Worm (Caenorhabditis elegans) whole organism, early embryonic: ENCODE results near the gene lips-1.
A peak's percentile ranks its signal among the peaks of the same experiment; 100 is the strongest.

Experiments
- B0310.2 ChIP-seq: sonication (generic microtip); optimal IDR thresholded peaks from 2 replicates; lab custom pipeline; 2016; ENCODE audit warnings: mild to moderate bottlenecking, missing genetic modification characterization, missing compliant biosample characterization
- F13C5.2 ChIP-seq: sonication (generic microtip); optimal IDR thresholded peaks from 2 replicates; lab custom pipeline; 2017; ENCODE audit warnings: mild to moderate bottlenecking, missing genetic modification characterization, inconsistent platforms, missing compliant biosample characterization
- aly-1 ChIP-seq: sonication (generic microtip); optimal IDR thresholded peaks from 2 replicates; lab custom pipeline; 2016; ENCODE audit warnings: missing genetic modification characterization, missing compliant biosample characterization
- ama-1 ChIP-seq: fragments of 150-350 bp; optimal IDR thresholded peaks from 2 replicates; lab custom pipeline; 2014
- ceh-13 ChIP-seq: fragments of 200-800 bp; sonication (Bioruptor generic); optimal IDR thresholded peaks from 2 replicates; lab custom pipeline; 2018; ENCODE audit warnings: mild to moderate bottlenecking, missing genetic modification characterization, missing compliant biosample characterization
- ceh-36 ChIP-seq: sonication (generic microtip); optimal IDR thresholded peaks from 2 replicates; lab custom pipeline; 2016; ENCODE audit warnings: missing genetic modification characterization, inconsistent platforms, missing compliant biosample characterization
- ets-7 ChIP-seq: sonication (generic microtip); optimal IDR thresholded peaks from 2 replicates; lab custom pipeline; 2016; ENCODE audit warnings: missing genotype, missing genetic modification characterization, missing compliant biosample characterization
- flt-1 ChIP-seq: fragments of 200-800 bp; sonication (Bioruptor generic); IDR thresholded peaks from 2 replicates; pipeline ENCODE4 v1.3.6; 2022; ENCODE audit warnings: missing genetic modification characterization, missing compliant biosample characterization
- hmbx-1 ChIP-seq: sonication (generic microtip); optimal IDR thresholded peaks from 2 replicates; lab custom pipeline; 2016; ENCODE audit warnings: mild to moderate bottlenecking, missing genetic modification characterization, missing compliant biosample characterization
- hmg-4 ChIP-seq: fragments of 200-800 bp; sonication (Bioruptor generic); optimal IDR thresholded peaks from 2 replicates; lab custom pipeline; 2018; ENCODE audit warnings: mild to moderate bottlenecking, missing genetic modification characterization, missing compliant biosample characterization
- hnd-1 ChIP-seq: sonication (generic microtip); optimal IDR thresholded peaks from 2 replicates; lab custom pipeline; 2016; ENCODE audit warnings: missing genetic modification characterization, missing compliant biosample characterization
- pes-1 ChIP-seq: fragments of 200-800 bp; sonication (Bioruptor generic); IDR thresholded peaks from 2 replicates; pipeline ENCODE4 v1.3.6; 2022; ENCODE audit warnings: missing genetic modification reagents, missing genetic modification characterization, missing compliant biosample characterization
- scrt-1 ChIP-seq: fragments of 200-800 bp; sonication (Bioruptor generic); IDR thresholded peaks from 2 replicates; pipeline ENCODE4 v1.3.6; 2022; ENCODE audit warnings: missing genetic modification characterization, missing compliant biosample characterization
- sea-1 ChIP-seq: fragments of 200-800 bp; sonication (Bioruptor generic); conservative IDR thresholded peaks from 2 replicates; pipeline ENCODE4 v1.3.6; 2022; ENCODE audit warnings: missing genetic modification characterization, missing compliant biosample characterization
- tbx-11 ChIP-seq: fragments of 200-800 bp; sonication (Bioruptor generic); IDR thresholded peaks from 2 replicates; pipeline ENCODE4 v1.3.6; 2022; ENCODE audit warnings: missing genetic modification characterization, missing compliant biosample characterization
- tbx-37 ChIP-seq: fragments of 200-800 bp; sonication (Bioruptor generic); conservative IDR thresholded peaks from 2 replicates; pipeline ENCODE4 v1.3.6; 2022; ENCODE audit warnings: missing genetic modification reagents, missing genetic modification characterization, missing compliant biosample characterization
- tra-4 ChIP-seq: sonication (generic microtip); optimal IDR thresholded peaks from 2 replicates; lab custom pipeline; 2017; ENCODE audit warnings: missing genetic modification characterization, missing compliant biosample characterization

lips-1 gene

ce11 chrX:12510148-12510785, 17.7 kb downstream of the lips-1 start:
- peak; percentile 44 for TF ChIP-seq aly-1 (tag; lab: Kevin White, UChicago)
- TF ChIP-seq hmg-4 (GFP tag; lab: Kevin White, UChicago) = peak; percentile 80
- no peak for TF ChIP-seq ama-1
- TF ChIP-seq ets-7 = peak; percentile 24
- TF ChIP-seq scrt-1 (GFP tag; lab: Robert Waterston, UW) = no peak
- peak; percentile 14 for TF ChIP-seq hmbx-1 (tag; lab: Kevin White, UChicago)

- no peak for TF ChIP-seq tbx-11 (GFP tag; lab: Robert Waterston, UW)
- no peak for TF ChIP-seq F13C5.2 (tag; lab: Kevin White, UChicago)
- no peak for TF ChIP-seq aly-1 (tag; lab: Kevin White, UChicago)
- peak; percentile 12 for TF ChIP-seq hmg-4 (GFP tag; lab: Kevin White, UChicago)
- TF ChIP-seq ceh-36 = no peak
Observed at ce11 chrX:12511384-12512007, 18.9 kb downstream of the lips-1 start.

- TF ChIP-seq tbx-37 (GFP tag; lab: Robert Waterston, UW) (no peak), tbx-11 (GFP tag; lab: Robert Waterston, UW) (no peak), sea-1 (no peak), B0310.2 (tag; lab: Kevin White, UChicago) (no peak), ceh-13 (no peak), F13C5.2 (tag; lab: Kevin White, UChicago) (no peak), ceh-36 (no peak), pes-1 (GFP tag; lab: Robert Waterston, UW) (no peak), tra-4 (no peak), hmbx-1 (tag; lab: Kevin White, UChicago) (no peak)
Observed at ce11 chrX:12512472-12513137, 20.0 kb downstream of the lips-1 start.

ce11 chrX:12513415-12513814, 20.8 kb downstream of the lips-1 start:
- TF ChIP-seq tbx-11 (GFP tag; lab: Robert Waterston, UW) = no peak

ce11 chrX:12515596-12516481, 23.3 kb downstream of the lips-1 start:
- TF ChIP-seq ceh-36 = no peak
- no peak for TF ChIP-seq B0310.2 (tag; lab: Kevin White, UChicago)
- no peak for TF ChIP-seq pes-1 (GFP tag; lab: Robert Waterston, UW)
- TF ChIP-seq scrt-1 (GFP tag; lab: Robert Waterston, UW) = no peak
- TF ChIP-seq tbx-11 (GFP tag; lab: Robert Waterston, UW) = no peak
- no peak for TF ChIP-seq F13C5.2 (tag; lab: Kevin White, UChicago)
- TF ChIP-seq hmg-4 (GFP tag; lab: Kevin White, UChicago) = no peak
- TF ChIP-seq flt-1 (GFP tag; lab: Robert Waterston, UW) = no peak
- TF ChIP-seq ceh-13 = no peak
- no peak for TF ChIP-seq hnd-1 (tag; lab: Kevin White, UChicago)
- no peak for TF ChIP-seq ets-7
- TF ChIP-seq sea-1 = no peak
- no peak for TF ChIP-seq aly-1 (tag; lab: Kevin White, UChicago)
- no peak for TF ChIP-seq tbx-37 (GFP tag; lab: Robert Waterston, UW)

- TF ChIP-seq hmg-4 (GFP tag; lab: Kevin White, UChicago) (no peak), ama-1 (no peak), sea-1 (no peak), scrt-1 (GFP tag; lab: Robert Waterston, UW) (no peak), hnd-1 (tag; lab: Kevin White, UChicago) (no peak), F13C5.2 (tag; lab: Kevin White, UChicago) (no peak), aly-1 (tag; lab: Kevin White, UChicago) (no peak), flt-1 (GFP tag; lab: Robert Waterston, UW) (no peak), tbx-11 (GFP tag; lab: Robert Waterston, UW) (no peak), tbx-37 (GFP tag; lab: Robert Waterston, UW) (no peak), pes-1 (GFP tag; lab: Robert Waterston, UW) (no peak), B0310.2 (tag; lab: Kevin White, UChicago) (no peak), ceh-13 (no peak), hmbx-1 (tag; lab: Kevin White, UChicago) (no peak), ceh-36 (no peak), ets-7 (no peak), tra-4 (no peak)
Observed at ce11 chrX:12516482-12516826, 23.9 kb downstream of the lips-1 start.

ce11 chrX:12517307-12517706, 24.7 kb downstream of the lips-1 start:
- TF ChIP-seq scrt-1 (GFP tag; lab: Robert Waterston, UW) = no peak
- no peak for TF ChIP-seq B0310.2 (tag; lab: Kevin White, UChicago)
- no peak for TF ChIP-seq aly-1 (tag; lab: Kevin White, UChicago)
- TF ChIP-seq hmbx-1 (tag; lab: Kevin White, UChicago) = no peak
- TF ChIP-seq hnd-1 (tag; lab: Kevin White, UChicago) = no peak
- no peak for TF ChIP-seq ets-7
- TF ChIP-seq flt-1 (GFP tag; lab: Robert Waterston, UW) = no peak
- TF ChIP-seq hmg-4 (GFP tag; lab: Kevin White, UChicago) = no peak
- no peak for TF ChIP-seq tbx-37 (GFP tag; lab: Robert Waterston, UW)
- TF ChIP-seq tra-4 = no peak
- no peak for TF ChIP-seq ceh-36
- TF ChIP-seq tbx-11 (GFP tag; lab: Robert Waterston, UW) = no peak
- no peak for TF ChIP-seq ama-1
